Worm (Caenorhabditis elegans): Measurements from ENCODE around the gene srsx-40.

ce11 chrV:7723967-7724544 lies 20.6 kb upstream of the srsx-40 start, which contains the start of the genes ZK105.6 and ZK105.8:
- TF ChIP-seq nhr-77 (tag; optimal IDR thresholded peaks at IDR 0.05) (no peak), ztf-11 (tag; optimal IDR thresholded peaks at IDR 0.05) (no peak), snpc-4 (tag; optimal IDR thresholded peaks at IDR 0.05) (no peak), peb-1 (tag; optimal IDR thresholded peaks at IDR 0.05) (no peak)
